Fruit fly (Drosophila melanogaster) S2 (cell line): Measurements from ENCODE around the gene Grx5.

Experiments
- CG8478 ChIP-seq: fragments of >200 bp; optimal IDR thresholded peaks from 2 replicates; lab custom pipeline; 2018
- CTCF ChIP-seq, 2 experiments: fragments of >200 bp; optimal IDR thresholded peaks; 2 replicates each; lab custom pipeline; 2018

DNA sequence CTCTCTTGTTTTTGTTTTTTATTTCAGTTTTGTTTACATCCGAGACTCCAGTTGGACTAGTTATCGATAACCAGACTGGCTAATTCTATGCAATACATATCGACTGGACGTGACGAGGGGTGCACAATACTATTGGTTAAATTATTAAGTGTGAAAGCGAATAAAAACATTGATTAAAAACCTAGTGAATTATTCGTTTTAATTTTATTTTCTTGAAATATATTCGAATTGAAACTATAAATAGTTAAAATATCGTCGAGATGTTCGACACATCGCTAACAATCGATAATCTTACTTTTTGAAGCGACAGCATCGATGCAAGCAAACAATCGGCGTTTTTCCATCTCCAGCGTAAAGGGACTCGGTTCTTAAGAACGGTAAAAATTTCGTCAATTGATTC is 1.0 kb upstream of the Grx5 start, which contains the start of the genes CG32590 and Flo2:
- no peak for TF ChIP-seq CG8478 (lab: Kevin White, UChicago)
- TF ChIP-seq CTCF (optimal IDR thresholded peaks at IDR 0.05; lab: Kevin White, UChicago): no peak
